Fruit fly (Drosophila melanogaster) whole organism, embryonic: ENCODE measurements around the gene r-l.

ENCODE experiments used
- Asciz ChIP-seq: fragments of 200-800 bp; sonication (Bioruptor generic); optimal IDR thresholded peaks from 2 replicates; lab custom pipeline; 2017; ENCODE audit warnings: missing biosample characterization, mild to moderate bottlenecking, missing genetic modification characterization, missing genetic modification reagents
- CG10654 ChIP-seq: fragments of 200-800 bp; sonication (Bioruptor generic); optimal IDR thresholded peaks from 2 replicates; lab custom pipeline; 2016; ENCODE audit warnings: missing biosample characterization, missing genetic modification characterization
- CG11247 ChIP-seq: fragments of 200-800 bp; sonication (Bioruptor generic); IDR thresholded peaks from 2 replicates; pipeline ENCODE4 v1.3.6; 2022; ENCODE audit warnings: missing biosample characterization, missing genetic modification characterization
- CG11695 ChIP-seq: fragments of 200-800 bp; sonication (Bioruptor generic); IDR thresholded peaks from 3 replicates; pipeline ENCODE4 v1.3.6; 2022; ENCODE audit warnings: missing biosample characterization, missing genetic modification characterization
- CG13894 ChIP-seq: fragments of 200-800 bp; sonication (Bioruptor generic); optimal IDR thresholded peaks from 3 replicates; lab custom pipeline; 2018; ENCODE audit warnings: missing biosample characterization, mild to moderate bottlenecking, missing genetic modification characterization, moderate library complexity
- CG14441 ChIP-seq: fragments of 200-800 bp; sonication (Bioruptor generic); IDR thresholded peaks from 2 replicates; pipeline ENCODE4 v1.3.6; 2022; ENCODE audit warnings: missing biosample characterization, missing genetic modification characterization
- CG15011 ChIP-seq: fragments of 200-800 bp; sonication (Bioruptor generic); optimal IDR thresholded peaks from 3 replicates; lab custom pipeline; 2018; ENCODE audit warnings: missing biosample characterization, mild to moderate bottlenecking, missing genetic modification characterization
- CG15269 ChIP-seq: fragments of 200-800 bp; sonication (Bioruptor generic); optimal IDR thresholded peaks from 2 replicates; lab custom pipeline; 2018; ENCODE audit warnings: missing biosample characterization, mild to moderate bottlenecking, missing genetic modification characterization, moderate library complexity
- CG1647 ChIP-seq: fragments of 200-800 bp; sonication (Bioruptor generic); optimal IDR thresholded peaks from 3 replicates; lab custom pipeline; 2016; ENCODE audit warnings: missing biosample characterization, missing genetic modification characterization
- CG17829 ChIP-seq: fragments of 200-800 bp; optimal IDR thresholded peaks from 2 replicates; lab custom pipeline; 2019; ENCODE audit warnings: missing biosample characterization, mild to moderate bottlenecking, missing genetic modification characterization, moderate library complexity
- CG3281 ChIP-seq: fragments of 200-800 bp; sonication (Bioruptor generic); optimal IDR thresholded peaks from 3 replicates; lab custom pipeline; 2017; ENCODE audit warnings: missing biosample characterization, mild to moderate bottlenecking, missing genetic modification characterization
- CG33213 ChIP-seq: fragments of 200-800 bp; sonication (Bioruptor generic); optimal IDR thresholded peaks from 3 replicates; lab custom pipeline; 2016; ENCODE audit warnings: missing biosample characterization, missing genetic modification characterization
- CG34224 ChIP-seq: fragments of 200-800 bp; sonication (Bioruptor generic); IDR thresholded peaks from 3 replicates; pipeline ENCODE4 v1.3.6; 2022; ENCODE audit warnings: missing biosample characterization, missing genetic modification characterization; ENCODE audit not compliant: partially characterized antibody
- CG34422 ChIP-seq: fragments of 200-800 bp; sonication (Bioruptor generic); IDR thresholded peaks from 3 replicates; pipeline ENCODE4 v1.3.6; 2022; ENCODE audit warnings: missing biosample characterization, missing genetic modification characterization
- CG3847 ChIP-seq: fragments of 200-800 bp; sonication (Bioruptor generic); IDR thresholded peaks from 2 replicates; pipeline ENCODE4 v1.3.6; 2022; ENCODE audit warnings: missing biosample characterization, missing genetic modification characterization
- CG4404 ChIP-seq: fragments of 200-800 bp; sonication (Bioruptor generic); IDR thresholded peaks from 2 replicates; pipeline ENCODE4 v1.3.6; 2022; ENCODE audit warnings: missing biosample characterization, missing genetic modification characterization
- CG6254 ChIP-seq: fragments of 200-800 bp; sonication (Bioruptor generic); optimal IDR thresholded peaks from 3 replicates; lab custom pipeline; 2017; ENCODE audit warnings: mild to moderate bottlenecking, missing biosample characterization, missing genetic modification reagents, missing genetic modification characterization
- CG6813 ChIP-seq: fragments of 200-800 bp; sonication (Bioruptor generic); optimal IDR thresholded peaks from 2 replicates; lab custom pipeline; 2017; ENCODE audit warnings: missing biosample characterization, missing genetic modification characterization, mild to moderate bottlenecking, moderate library complexity, missing genetic modification reagents
- CG7357 ChIP-seq: fragments of 200-800 bp; sonication (Bioruptor generic); IDR thresholded peaks from 3 replicates; pipeline ENCODE4 v1.3.6; 2022; ENCODE audit warnings: missing biosample characterization, missing genetic modification characterization
- CG7963 ChIP-seq: fragments of 200-800 bp; sonication (Bioruptor generic); IDR thresholded peaks from 3 replicates; pipeline ENCODE4 v1.3.6; 2022; ENCODE audit warnings: missing biosample characterization, missing genetic modification characterization; ENCODE audit not compliant: partially characterized antibody
- CG9876 ChIP-seq: fragments of 200-800 bp; sonication (Bioruptor generic); optimal IDR thresholded peaks from 2 replicates; lab custom pipeline; 2016; ENCODE audit warnings: missing biosample characterization, missing genetic modification characterization
- Camta ChIP-seq: fragments of 200-800 bp; sonication (Bioruptor generic); optimal IDR thresholded peaks from 2 replicates; lab custom pipeline; 2016; ENCODE audit warnings: missing biosample characterization, missing genetic modification characterization
- E2f2 ChIP-seq: fragments of 200-800 bp; sonication (Bioruptor generic); IDR thresholded peaks from 2 replicates; pipeline ENCODE4 v1.3.6; 2022; ENCODE audit warnings: missing biosample characterization, missing genetic modification characterization
- HLH3B ChIP-seq: fragments of 200-800 bp; sonication (Bioruptor generic); IDR thresholded peaks from 2 replicates; pipeline ENCODE4 v1.3.6; 2022; ENCODE audit warnings: missing biosample characterization, missing genetic modification characterization
- HmgD ChIP-seq: fragments of 200-800 bp; sonication (Bioruptor generic); optimal IDR thresholded peaks from 3 replicates; lab custom pipeline; 2016; ENCODE audit warnings: missing biosample characterization, missing genetic modification characterization
- Hmr ChIP-seq: fragments of 200-800 bp; sonication (Bioruptor generic); optimal IDR thresholded peaks from 3 replicates; lab custom pipeline; 2017; ENCODE audit warnings: mild to moderate bottlenecking, missing biosample characterization, missing genetic modification reagents, missing genetic modification characterization
- Meics ChIP-seq: fragments of 200-800 bp; sonication (Bioruptor generic); optimal IDR thresholded peaks from 2 replicates; lab custom pipeline; 2017; ENCODE audit warnings: missing biosample characterization, mild to moderate bottlenecking, missing genetic modification characterization
- NFAT ChIP-seq: fragments of 200-800 bp; sonication (Bioruptor generic); IDR thresholded peaks from 2 replicates; pipeline ENCODE4 v1.3.6; 2022; ENCODE audit warnings: missing biosample characterization, missing genetic modification characterization
- Optix ChIP-seq: fragments of 200-800 bp; sonication (Bioruptor generic); IDR thresholded peaks from 3 replicates; pipeline ENCODE4 v1.3.6; 2022; ENCODE audit warnings: missing biosample characterization, missing genetic modification characterization
- Rfx ChIP-seq: fragments of 200-800 bp; sonication (Bioruptor generic); IDR thresholded peaks from 2 replicates; pipeline ENCODE4 v1.3.6; 2022; ENCODE audit warnings: missing biosample characterization, missing genetic modification characterization
- Six4 ChIP-seq: fragments of 200-800 bp; sonication (Bioruptor generic); optimal IDR thresholded peaks from 2 replicates; lab custom pipeline; 2016; ENCODE audit warnings: missing biosample characterization, missing genetic modification characterization
- Sox100B ChIP-seq: fragments of 200-800 bp; sonication (Bioruptor generic); optimal IDR thresholded peaks from 3 replicates; lab custom pipeline; 2018; ENCODE audit warnings: missing biosample characterization, mild to moderate bottlenecking, missing genetic modification characterization
- al ChIP-seq: fragments of 200-800 bp; sonication (Bioruptor generic); IDR thresholded peaks from 2 replicates; pipeline ENCODE4 v1.3.6; 2022; ENCODE audit warnings: missing biosample characterization, missing genetic modification characterization
- ara ChIP-seq: fragments of 200-800 bp; sonication (Bioruptor generic); IDR thresholded peaks from 2 replicates; pipeline ENCODE4 v1.3.6; 2022; ENCODE audit warnings: missing biosample characterization, missing genetic modification characterization
- cad ChIP-seq: fragments of >200 bp; optimal IDR thresholded peaks from 2 replicates; lab custom pipeline; 2017; ENCODE audit warnings: missing biosample characterization, missing genetic modification characterization
- chif ChIP-seq, 2 experiments: fragments of 200-800 bp; sonication (Bioruptor generic); optimal IDR thresholded peaks; 3 replicates each; lab custom pipeline; 2016; ENCODE audit warnings: missing biosample characterization in 2 of 2, missing genetic modification characterization in 2 of 2
- chn ChIP-seq: fragments of 200-800 bp; sonication (Bioruptor generic); optimal IDR thresholded peaks from 2 replicates; lab custom pipeline; 2016; ENCODE audit warnings: missing biosample characterization, missing genetic modification characterization
- da ChIP-seq: fragments of 200-800 bp; sonication (Bioruptor generic); optimal IDR thresholded peaks from 2 replicates; lab custom pipeline; 2016; ENCODE audit warnings: missing biosample characterization, missing genetic modification characterization
- eyg ChIP-seq: fragments of 200-800 bp; sonication (Bioruptor generic); optimal IDR thresholded peaks from 3 replicates; lab custom pipeline; 2016; ENCODE audit warnings: missing biosample characterization, missing genetic modification characterization
- gfzf ChIP-seq: fragments of 200-800 bp; sonication (Bioruptor generic); optimal IDR thresholded peaks from 2 replicates; lab custom pipeline; 2016; ENCODE audit warnings: missing biosample characterization, mild to moderate bottlenecking, missing genetic modification characterization, moderate library complexity
- ken ChIP-seq: fragments of 200-800 bp; sonication (Bioruptor generic); IDR thresholded peaks from 3 replicates; pipeline ENCODE4 v1.3.6; 2022; ENCODE audit warnings: missing biosample characterization, missing genetic modification characterization
- lilli ChIP-seq: fragments of 200-800 bp; sonication (Bioruptor generic); optimal IDR thresholded peaks from 3 replicates; lab custom pipeline; 2016; ENCODE audit warnings: missing biosample characterization, missing genetic modification characterization
- prd ChIP-seq, 3 experiments: fragments of >200 bp in 2 of 3; fragments of 200-800 bp in 1 of 3; sonication (Bioruptor generic) in 1 of 3; optimal IDR thresholded peaks in 2 of 3; IDR thresholded peaks in 1 of 3; 2 replicates in 2 of 3; 3 replicates in 1 of 3; pipeline versions ENCODE4 v1.3.6 to Lab custom; 2017 to 2022; ENCODE audit warnings: missing biosample characterization in 1 of 3, missing genetic modification characterization in 1 of 3
- sens-2 ChIP-seq: fragments of 200-800 bp; sonication (Bioruptor generic); IDR thresholded peaks from 2 replicates; pipeline ENCODE4 v1.3.6; 2022; ENCODE audit warnings: missing biosample characterization, missing genetic modification characterization
- sisA ChIP-seq: fragments of 200-800 bp; sonication (Bioruptor generic); IDR thresholded peaks from 2 replicates; pipeline ENCODE4 v1.3.6; 2022; ENCODE audit warnings: missing biosample characterization, missing genetic modification characterization
- slp2 ChIP-seq: fragments of 200-800 bp; sonication (Bioruptor generic); optimal IDR thresholded peaks from 2 replicates; lab custom pipeline; 2016; ENCODE audit warnings: missing biosample characterization, missing genetic modification characterization
- stc ChIP-seq: fragments of 200-800 bp; sonication (Bioruptor generic); IDR thresholded peaks from 2 replicates; pipeline ENCODE4 v1.3.6; 2022; ENCODE audit warnings: missing biosample characterization, missing genetic modification characterization
- trem ChIP-seq: fragments of 200-800 bp; optimal IDR thresholded peaks from 3 replicates; lab custom pipeline; 2019; ENCODE audit warnings: missing biosample characterization, mild to moderate bottlenecking, missing genetic modification characterization, moderate library complexity
- unc-4 ChIP-seq: fragments of 200-800 bp; sonication (Bioruptor generic); IDR thresholded peaks from 2 replicates; pipeline ENCODE4 v1.3.6; 2022; ENCODE audit warnings: missing biosample characterization, missing genetic modification characterization; ENCODE audit not compliant: partially characterized antibody
- yki ChIP-seq: fragments of >200 bp; optimal IDR thresholded peaks from 3 replicates; lab custom pipeline; 2018
- zfh2 ChIP-seq: fragments of 200-800 bp; sonication (Bioruptor generic); optimal IDR thresholded peaks from 2 replicates; lab custom pipeline; 2016; ENCODE audit warnings: missing biosample characterization, missing genetic modification characterization

r-l gene

DNA sequence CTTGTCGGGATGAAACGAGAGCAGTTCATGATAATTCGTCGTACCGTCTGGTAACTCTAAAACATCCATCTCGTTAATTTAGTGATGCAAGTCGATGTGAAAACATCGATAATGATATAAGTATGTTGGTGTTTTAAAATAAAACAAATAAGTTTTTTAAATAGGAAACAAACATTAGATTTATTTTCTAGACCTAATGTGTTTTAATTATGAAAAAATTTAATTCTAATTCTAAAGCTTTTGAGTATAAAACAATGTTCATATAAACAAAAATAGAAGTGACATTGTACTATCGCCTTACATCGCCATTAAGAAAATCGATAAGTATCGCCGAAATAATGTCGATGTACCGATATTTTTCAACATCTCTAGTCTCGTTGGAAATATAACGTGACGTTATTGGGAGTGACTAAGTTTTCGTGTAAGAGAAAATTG is 37.9 kb upstream of the r-l start, which contains the start of gene Rab11 (continued):
- TF ChIP-seq Six4 (GFP tag; lab: Kevin White, UChicago) (peak; percentile 20), Hmr (GFP tag; lab: Kevin White, UChicago) (peak; percentile 67), yki (lab: Kevin White, UChicago) (no peak), CG11695 (0 out of 3 replicates have a peak, but pooled peaks have one; percentile 25), ken (GFP tag; lab: Robert Waterston, UW) (no peak), CG9876 (GFP tag; lab: Kevin White, UChicago) (no peak), CG6813 (GFP tag; lab: Kevin White, UChicago) (no peak), CG3281 (GFP tag; lab: Kevin White, UChicago) (no peak), CG34224 (GFP tag; lab: Robert Waterston, UW) (peak; percentile 87), sens-2 (GFP tag; lab: Robert Waterston, UW) (no peak), CG3847 (GFP tag; lab: Robert Waterston, UW) (peak; percentile 67), CG6254 (GFP tag; lab: Kevin White, UChicago) (no peak), da (GFP tag; lab: Kevin White, UChicago) (no peak), HLH3B (GFP tag; lab: Robert Waterston, UW) (no peak), chn (GFP tag; lab: Kevin White, UChicago) (peak; percentile 4), gfzf (GFP tag; lab: Kevin White, UChicago) (peak; percentile 50), CG10654 (GFP tag; lab: Kevin White, UChicago) (peak; percentile 9), eyg (no peak), CG15011 (GFP tag; lab: Kevin White, UChicago) (no peak), CG15269 (peak; percentile 45), zfh2 (GFP tag; lab: Kevin White, UChicago) (peak; percentile 23), CG1647 (GFP tag; lab: Kevin White, UChicago) (no peak), CG34422 (no peak), sisA (GFP tag; lab: Robert Waterston, UW) (peak; percentile 34; the same call in 1 of the 2 replicates), lilli (GFP tag; lab: Kevin White, UChicago) (peak; percentile 59), CG17829 (tag; lab: Kevin White, UChicago) (peak; percentile 46), slp2 (GFP tag; lab: Kevin White, UChicago) (no peak), Optix (GFP tag; lab: Robert Waterston, UW) (no peak), stc (GFP tag; lab: Robert Waterston, UW) (no peak), trem (tag; lab: Kevin White, UChicago) (peak; percentile 38), HmgD (GFP tag; lab: Kevin White, UChicago) (no peak), CG13894 (tag; lab: Kevin White, UChicago) (peak; percentile 52), cad (GFP tag; lab: Kevin White, UChicago) (no peak), CG11247 (GFP tag; lab: Robert Waterston, UW) (0 out of 2 replicates have a peak, but pooled peaks have one; percentile 26), Sox100B (peak; percentile 32), CG7963 (GFP tag; lab: Robert Waterston, UW) (peak; percentile 73), prd (optimal IDR thresholded peaks at IDR 0.05; lab: Kevin White, UChicago) (no peak), prd (GFP tag; IDR thresholded peaks at IDR 0.05; lab: Robert Waterston, UW) (peak; percentile 50), Meics (GFP tag; lab: Kevin White, UChicago) (peak; percentile 21), Rfx (GFP tag; lab: Robert Waterston, UW) (peak; percentile 49), Camta (GFP tag; lab: Kevin White, UChicago) (peak; percentile 23), al (peak; percentile 38; the same call in 1 of the 2 replicates), unc-4 (GFP tag; lab: Robert Waterston, UW) (peak; percentile 84), Asciz (GFP tag; lab: Kevin White, UChicago) (peak; percentile 40), CG14441 (GFP tag; lab: Robert Waterston, UW) (peak; percentile 32; the same call in 1 of the 2 replicates), CG7357 (GFP tag; lab: Robert Waterston, UW) (no peak), E2f2 (GFP tag; lab: Robert Waterston, UW) (peak; percentile 64), NFAT (GFP tag; lab: Robert Waterston, UW) (peak; percentile 43; the same call in 1 of the 2 replicates), chif (GFP tag; optimal IDR thresholded peaks at IDR 0.05; lab: Kevin White, UChicago) (peak in 1 of 2 experiments; percentile 41), CG4404 (GFP tag; lab: Robert Waterston, UW) (no peak), CG33213 (peak; percentile 2), ara (no peak)
